Worm (Caenorhabditis elegans): ENCODE data around the gene C10E2.2.

ce11 chrX:16762529-16762928 is 17.5 kb downstream of the C10E2.2 start, which contains the start of gene C10E2.1:
- TF ChIP-seq elt-3 (tag; optimal IDR thresholded peaks at IDR 0.05) (no peak), unc-39 (tag; optimal IDR thresholded peaks at IDR 0.05) (no peak), ama-1 (optimal IDR thresholded peaks at IDR 0.05) (no peak), skn-1 (tag; optimal IDR thresholded peaks at IDR 0.05) (no peak)
